Fruit fly (Drosophila melanogaster): ENCODE data around the gene Galphaf.

dm6 chr3L:16629793-16630192 lies 37.9 kb downstream of the Galphaf start:
- no peak for TF ChIP-seq Lpt (GFP tag; optimal IDR thresholded peaks at IDR 0.05)
- no peak for TF ChIP-seq Gug (GFP tag; IDR thresholded peaks at IDR 0.05)
- TF ChIP-seq CG4318 (GFP tag; optimal IDR thresholded peaks at IDR 0.05) = no peak
- no peak for TF ChIP-seq CG32006 (GFP tag; optimal IDR thresholded peaks at IDR 0.05)
- TF ChIP-seq CG3032 (tag; optimal IDR thresholded peaks at IDR 0.05) = no peak
- TF ChIP-seq Blimp-1 (GFP tag; optimal IDR thresholded peaks at IDR 0.05) = no peak

Data from whole organism, prepupa.